Fruit fly (Drosophila melanogaster) S2 (cell line): ENCODE measurements around the gene lva.
"Not testable (repeated sequence)": the region's sequence is repeated elsewhere in the genome, so short reads cannot be mapped to it uniquely, and the experiment has no call there.

Source experiments
- CG8478 ChIP-seq: fragments of >200 bp; optimal IDR thresholded peaks from 2 replicates; lab custom pipeline; 2018
- CTCF ChIP-seq, 2 experiments: fragments of >200 bp; optimal IDR thresholded peaks; 2 replicates each; lab custom pipeline; 2018

dm6 chrX:3944743-3945142, 20.4 kb downstream of the lva start, which contains the start of gene Gem4c:
- not testable (repeated sequence) for TF ChIP-seq CG8478 (lab: Kevin White, UChicago); CTCF (optimal IDR thresholded peaks at IDR 0.05; lab: Kevin White, UChicago)
